7 worm cellular contexts compared by ENCODE assay signal in genomic region chrIII:10463653-10464052, ce11.
TF ChIP-seq lines count a peak whose summit lies in the region.

No protein-coding gene starts in this region.

TF ChIP-seq in whole organism, L1 larva, 84 proteins besides CTCF, POLR2A, EP300 and RAD21 (continues in another document):
- TF ChIP-seq skn-1 (tag; optimal IDR thresholded peaks at IDR 0.05; lab: Kevin White, UChicago) (peak; percentile 69), unc-62 (GFP tag; optimal IDR thresholded peaks at IDR 0.05; lab: Kevin White, UChicago) (no peak), ceh-90 (tag; optimal IDR thresholded peaks at IDR 0.05; lab: Kevin White, UChicago) (no peak), nhr-12 (tag; optimal IDR thresholded peaks at IDR 0.05; lab: Kevin White, UChicago) (no peak), dpl-1 (GFP tag; optimal IDR thresholded peaks at IDR 0.05; lab: Kevin White, UChicago) (peak in 1 of 3 experiments; percentile 23), elt-3 (tag; optimal IDR thresholded peaks at IDR 0.05; lab: Kevin White, UChicago) (peak in 2 of 6 experiments; percentile 0 to 72), fkh-10 (GFP tag; optimal IDR thresholded peaks at IDR 0.05; lab: Kevin White, UChicago) (no peak), mef-2 (tag; optimal IDR thresholded peaks at IDR 0.05; lab: Kevin White, UChicago) (no peak), nhr-77 (tag; optimal IDR thresholded peaks at IDR 0.05; lab: Kevin White, UChicago) (no peak), nhr-20 (tag; optimal IDR thresholded peaks at IDR 0.05; lab: Kevin White, UChicago) (peak; percentile 17), nhr-237 (tag; optimal IDR thresholded peaks at IDR 0.05; lab: Kevin White, UChicago) (no peak), C16A3.4 (tag; optimal IDR thresholded peaks at IDR 0.05; lab: Kevin White, UChicago) (peak; percentile 9), F16B12.6 (tag; optimal IDR thresholded peaks at IDR 0.05; lab: Kevin White, UChicago) (no peak)

TF ChIP-seq in whole organism, L2 larva, 48 proteins besides CTCF, POLR2A, EP300 and RAD21 (continues in another document):
- TF ChIP-seq elt-1 (tag; optimal IDR thresholded peaks at IDR 0.05; lab: Kevin White, UChicago) (no peak), fos-1 (tag; optimal IDR thresholded peaks at IDR 0.05; lab: Kevin White, UChicago) (peak; percentile 64), blmp-1 (tag; optimal IDR thresholded peaks at IDR 0.05; lab: Kevin White, UChicago; ENCODE audit: insufficient read depth) (peak; percentile 17), nhr-129 (tag; optimal IDR thresholded peaks at IDR 0.05; lab: Kevin White, UChicago) (peak; percentile 77), nhr-21 (tag; optimal IDR thresholded peaks at IDR 0.05; lab: Kevin White, UChicago) (peak; percentile 29), alr-1 (tag; optimal IDR thresholded peaks at IDR 0.05; lab: Kevin White, UChicago) (no peak), skn-1 (tag; optimal IDR thresholded peaks at IDR 0.05; lab: Kevin White, UChicago) (peak; percentile 3), nhr-23 (tag; optimal IDR thresholded peaks at IDR 0.05; lab: Kevin White, UChicago) (no peak), lin-11 (tag; optimal IDR thresholded peaks at IDR 0.05; lab: Kevin White, UChicago) (no peak), R02D3.7 (tag; optimal IDR thresholded peaks at IDR 0.05; lab: Kevin White, UChicago) (no peak), nhr-6 (tag; optimal IDR thresholded peaks at IDR 0.05; lab: Kevin White, UChicago) (no peak), nhr-10 (tag; optimal IDR thresholded peaks at IDR 0.05; lab: Kevin White, UChicago) (no peak), sma-3 (GFP tag; optimal IDR thresholded peaks at IDR 0.05; lab: Kevin White, UChicago) (peak; percentile 51), ceh-16 (tag; optimal IDR thresholded peaks at IDR 0.05; lab: Kevin White, UChicago) (no peak)

TF ChIP-seq in whole organism, L3 larva, 47 proteins besides CTCF, POLR2A, EP300 and RAD21 (continues in another document):
- TF ChIP-seq R02D3.7 (tag; optimal IDR thresholded peaks at IDR 0.05; lab: Kevin White, UChicago) (no peak), ama-1 (optimal IDR thresholded peaks at IDR 0.05; lab: Kevin White, UChicago) (peak; percentile 36), sea-2 (GFP tag; optimal IDR thresholded peaks at IDR 0.05; lab: Kevin White, UChicago) (no peak), nhr-12 (tag; optimal IDR thresholded peaks at IDR 0.05; lab: Kevin White, UChicago) (no peak), ceh-28 (tag; optimal IDR thresholded peaks at IDR 0.05; lab: Kevin White, UChicago) (peak; percentile 84), unc-62 (GFP tag; optimal IDR thresholded peaks at IDR 0.05; lab: Kevin White, UChicago) (no peak), snpc-4 (tag; optimal IDR thresholded peaks at IDR 0.05; lab: Kevin White, UChicago) (no peak), nhr-67 (tag; optimal IDR thresholded peaks at IDR 0.05; lab: Kevin White, UChicago) (no peak), ztf-4 (tag; optimal IDR thresholded peaks at IDR 0.05; lab: Kevin White, UChicago) (no peak), ceh-16 (tag; optimal IDR thresholded peaks at IDR 0.05; lab: Kevin White, UChicago) (no peak), daf-12 (tag; optimal IDR thresholded peaks at IDR 0.05; lab: Kevin White, UChicago) (no peak), hmg-11 (tag; optimal IDR thresholded peaks at IDR 0.05; lab: Kevin White, UChicago) (no peak), elt-2 (tag; optimal IDR thresholded peaks at IDR 0.05; lab: Kevin White, UChicago) (peak; percentile 32), nhr-76 (tag; optimal IDR thresholded peaks at IDR 0.05; lab: Kevin White, UChicago) (no peak), unc-39 (tag; optimal IDR thresholded peaks at IDR 0.05; lab: Kevin White, UChicago) (no peak)

TF ChIP-seq in whole organism, L4 larva, 104 proteins besides CTCF, POLR2A, EP300 and RAD21 (continues in another document):
- peak in 1 of 2 experiments; percentile 29 for TF ChIP-seq hif-1 (tag; optimal IDR thresholded peaks at IDR 0.05; lab: Kevin White, UChicago)
- TF ChIP-seq mxl-3 (GFP tag; optimal IDR thresholded peaks at IDR 0.05; lab: Kevin White, UChicago): peak; percentile 46
- no peak for TF ChIP-seq ceh-20 (GFP tag; IDR thresholded peaks at IDR 0.05; lab: Robert Waterston, UW)
- TF ChIP-seq aha-1 (tag; lab: Kevin White, UChicago): peak; percentile 94
- peak; percentile 30 for TF ChIP-seq spr-1 (tag; optimal IDR thresholded peaks at IDR 0.05; lab: Kevin White, UChicago)
- peak in 1 of 2 experiments; percentile 25 for TF ChIP-seq unc-62 (GFP tag; optimal IDR thresholded peaks at IDR 0.05 in 1 of 2; lab: Kevin White, UChicago)
- no peak for TF ChIP-seq unc-62 (tag; optimal IDR thresholded peaks at IDR 0.05; lab: Kevin White, UChicago)
- TF ChIP-seq nhr-77 (tag; optimal IDR thresholded peaks at IDR 0.05; lab: Kevin White, UChicago): peak; percentile 76
- TF ChIP-seq nhr-11 (tag; optimal IDR thresholded peaks at IDR 0.05; lab: Kevin White, UChicago): peak; percentile 10
- peak; percentile 3 for TF ChIP-seq dpl-1 (GFP tag; optimal IDR thresholded peaks at IDR 0.05; lab: Kevin White, UChicago)
- TF ChIP-seq nhr-6 (tag; optimal IDR thresholded peaks at IDR 0.05; lab: Kevin White, UChicago): peak; percentile 14
- TF ChIP-seq nhr-48 (tag; optimal IDR thresholded peaks at IDR 0.05; lab: Kevin White, UChicago): peak; percentile 8
- peak; percentile 50 for TF ChIP-seq mes-2 (tag; optimal IDR thresholded peaks at IDR 0.05; lab: Kevin White, UChicago; ENCODE audit: poor library complexity, severe bottlenecking)

TF ChIP-seq in whole organism, late embryonic, 69 proteins besides CTCF, POLR2A, EP300 and RAD21:
- TF ChIP-seq ztf-16 (tag; optimal IDR thresholded peaks at IDR 0.05; lab: Kevin White, UChicago) (no peak), nfya-1 (tag; optimal IDR thresholded peaks at IDR 0.05; lab: Kevin White, UChicago) (peak; percentile 31), ceh-18 (tag; optimal IDR thresholded peaks at IDR 0.05; lab: Kevin White, UChicago) (peak; percentile 8)

TF ChIP-seq in whole organism, mixed stage, embryonic, 35 proteins besides CTCF, POLR2A, EP300 and RAD21:
- TF ChIP-seq ham-2 (GFP tag; optimal IDR thresholded peaks at IDR 0.05; lab: Kevin White, UChicago): peak; percentile 6
- no peak for TF ChIP-seq bed-3 (GFP tag; optimal IDR thresholded peaks at IDR 0.05; lab: Kevin White, UChicago)

TF ChIP-seq in whole organism, young adult, 124 proteins besides CTCF, POLR2A, EP300 and RAD21 (continues in another document):
- no peak for TF ChIP-seq D2030.7 (GFP tag; IDR thresholded peaks at IDR 0.05; lab: Robert Waterston, UW)
- TF ChIP-seq attf-3 (GFP tag; conservative IDR thresholded peaks at IDR 0.05; lab: Robert Waterston, UW): no peak
- no peak for TF ChIP-seq B0336.3 (GFP tag; IDR thresholded peaks at IDR 0.05; lab: Robert Waterston, UW)
- no peak for TF ChIP-seq die-1 (tag; optimal IDR thresholded peaks at IDR 0.05; lab: Kevin White, UChicago)
- TF ChIP-seq mel-28 (tag; optimal IDR thresholded peaks at IDR 0.05; lab: Kevin White, UChicago; ENCODE audit: borderline replicate concordance): no peak
- no peak for TF ChIP-seq F55B11.4 (tag; optimal IDR thresholded peaks at IDR 0.05; lab: Kevin White, UChicago; ENCODE audit: borderline replicate concordance, insufficient read depth)
- TF ChIP-seq attf-6 (GFP tag; IDR thresholded peaks at IDR 0.05; lab: Robert Waterston, UW): no peak
- TF ChIP-seq F22D6.2 (tag; optimal IDR thresholded peaks at IDR 0.05; lab: Kevin White, UChicago): no peak
- no peak for TF ChIP-seq nhr-179 (tag; optimal IDR thresholded peaks at IDR 0.05; lab: Kevin White, UChicago)
- no peak for TF ChIP-seq C17E4.6 (GFP tag; IDR thresholded peaks at IDR 0.05; lab: Robert Waterston, UW)
- no peak for TF ChIP-seq pbrm-1 (GFP tag; IDR thresholded peaks at IDR 0.05; lab: Robert Waterston, UW)
- no peak for TF ChIP-seq dpff-1 (tag; optimal IDR thresholded peaks at IDR 0.05; lab: Kevin White, UChicago)
- TF ChIP-seq nfya-1 (tag; optimal IDR thresholded peaks at IDR 0.05; lab: Kevin White, UChicago; ENCODE audit: borderline replicate concordance, insufficient read depth): no peak
- TF ChIP-seq ceh-58 (GFP tag; IDR thresholded peaks at IDR 0.05; lab: Robert Waterston, UW): no peak
- no peak for TF ChIP-seq zfh-2 (GFP tag; conservative IDR thresholded peaks at IDR 0.05; lab: Robert Waterston, UW)
- TF ChIP-seq lir-1 (GFP tag; conservative IDR thresholded peaks at IDR 0.05; lab: Robert Waterston, UW): no peak
- no peak for TF ChIP-seq F33H1.4 (GFP tag; IDR thresholded peaks at IDR 0.05; lab: Robert Waterston, UW)
- no peak for TF ChIP-seq egl-18 (GFP tag; IDR thresholded peaks at IDR 0.05; lab: Robert Waterston, UW)
- no peak for TF ChIP-seq ama-1 (optimal IDR thresholded peaks at IDR 0.05; lab: Kevin White, UChicago)
- peak in 1 of 2 experiments; percentile 9 for TF ChIP-seq ama-1 (GFP tag; optimal IDR thresholded peaks at IDR 0.05; lab: Kevin White, UChicago)
- no peak for TF ChIP-seq hsf-1 (GFP tag; IDR thresholded peaks at IDR 0.05; lab: Robert Waterston, UW)
- TF ChIP-seq F39B2.1 (GFP tag; IDR thresholded peaks at IDR 0.05; lab: Robert Waterston, UW): no peak
- no peak for TF ChIP-seq tbp1 (GFP tag; optimal IDR thresholded peaks at IDR 0.05; lab: Kevin White, UChicago)
- TF ChIP-seq ekl-4 (GFP tag; IDR thresholded peaks at IDR 0.05; lab: Robert Waterston, UW): peak; percentile 18; the same call in 1 of the 2 replicates
- no peak for TF ChIP-seq Y56A3A.18 (GFP tag; IDR thresholded peaks at IDR 0.05; lab: Robert Waterston, UW)
- no peak for TF ChIP-seq dpl-1 (GFP tag; optimal IDR thresholded peaks at IDR 0.05; lab: Kevin White, UChicago)
- TF ChIP-seq lag-1 (GFP tag; IDR thresholded peaks at IDR 0.05; lab: Robert Waterston, UW): no peak
- TF ChIP-seq sea-2 (GFP tag; IDR thresholded peaks at IDR 0.05; lab: Robert Waterston, UW): no peak
- no peak for TF ChIP-seq ceh-40 (GFP tag; IDR thresholded peaks at IDR 0.05; lab: Robert Waterston, UW)
- TF ChIP-seq F37B4.10 (GFP tag; IDR thresholded peaks at IDR 0.05; lab: Robert Waterston, UW): no peak
- no peak for TF ChIP-seq F52B5.7 (tag; optimal IDR thresholded peaks at IDR 0.05; lab: Kevin White, UChicago)
- TF ChIP-seq madf-10 (tag; optimal IDR thresholded peaks at IDR 0.05; lab: Kevin White, UChicago): no peak
- no peak for TF ChIP-seq bed-2 (GFP tag; IDR thresholded peaks at IDR 0.05; lab: Robert Waterston, UW)
- no peak for TF ChIP-seq B0035.1 (tag; optimal IDR thresholded peaks at IDR 0.05; lab: Kevin White, UChicago)
- TF ChIP-seq gei-17 (GFP tag; optimal IDR thresholded peaks at IDR 0.05; lab: Kevin White, UChicago): no peak
- TF ChIP-seq lin-40 (tag; optimal IDR thresholded peaks at IDR 0.05; lab: Kevin White, UChicago): peak; percentile 38
- no peak for TF ChIP-seq mes-4 (tag; optimal IDR thresholded peaks at IDR 0.05; lab: Kevin White, UChicago)
- TF ChIP-seq madf-3 (GFP tag; IDR thresholded peaks at IDR 0.05; lab: Robert Waterston, UW): no peak
- TF ChIP-seq cebp-1 (GFP tag; IDR thresholded peaks at IDR 0.05; lab: Robert Waterston, UW): no peak; the same call in 1 of the 2 replicates
- peak; percentile 78 for TF ChIP-seq cebp-1 (tag; optimal IDR thresholded peaks at IDR 0.05; lab: Kevin White, UChicago)
- no peak for TF ChIP-seq nhr-120 (GFP tag; IDR thresholded peaks at IDR 0.05; lab: Robert Waterston, UW)
